Worm (Caenorhabditis elegans) whole organism, L1 larva: ENCODE results near the gene Y71H2B.5.

Experiments
- C04F5.9 ChIP-seq: sonication (generic microtip); optimal IDR thresholded peaks from 2 replicates; lab custom pipeline; 2016; ENCODE audit warnings: missing genetic modification characterization, missing compliant biosample characterization
- C34B4.2 ChIP-seq: sonication (generic microtip); optimal IDR thresholded peaks from 2 replicates; lab custom pipeline; 2017; ENCODE audit warnings: mild to moderate bottlenecking, missing genetic modification characterization, missing compliant biosample characterization
- F16B12.6 ChIP-seq: fragments of 150-350 bp; optimal IDR thresholded peaks from 2 replicates; lab custom pipeline; 2014; ENCODE audit warnings: missing biosample characterization, missing genetic modification characterization
- ama-1 ChIP-seq: fragments of 150-350 bp; optimal IDR thresholded peaks from 2 replicates; lab custom pipeline; 2014
- blmp-1 ChIP-seq: fragments of 150-350 bp; optimal IDR thresholded peaks from 2 replicates; lab custom pipeline; 2014; ENCODE audit warnings: missing biosample characterization, missing genetic modification characterization
- ceh-63 ChIP-seq: fragments of 200-800 bp; sonication (Bioruptor generic); optimal IDR thresholded peaks from 2 replicates; lab custom pipeline; 2018; ENCODE audit warnings: mild to moderate bottlenecking, missing genetic modification characterization, missing compliant biosample characterization
- ceh-82 ChIP-seq, 3 experiments: fragments of 150-350 bp in 1 of 3; sonication (generic microtip) in 2 of 3; optimal IDR thresholded peaks; 2 replicates each; lab custom pipeline; 2014 to 2017; ENCODE audit warnings: missing biosample characterization in 3 of 3, missing genetic modification characterization in 3 of 3
- ces-1 ChIP-seq: fragments of 150-350 bp; optimal IDR thresholded peaks from 2 replicates; lab custom pipeline; 2014; ENCODE audit warnings: missing biosample characterization, missing genetic modification reagents, missing genetic modification characterization
- dpl-1 ChIP-seq, 3 experiments: fragments of 150-350 bp in 2 of 3; sonication (generic microtip) in 1 of 3; optimal IDR thresholded peaks; 2 replicates each; lab custom pipeline; 2014 to 2017; ENCODE audit warnings: missing biosample characterization in 3 of 3, missing genetic modification characterization in 3 of 3, missing genetic modification reagents in 3 of 3
- dsc-1 ChIP-seq: sonication (generic microtip); optimal IDR thresholded peaks from 2 replicates; lab custom pipeline; 2016; ENCODE audit warnings: mild to moderate bottlenecking, missing genetic modification characterization, missing compliant biosample characterization
- elt-2 ChIP-seq: sonication (generic microtip); optimal IDR thresholded peaks from 2 replicates; lab custom pipeline; 2016; ENCODE audit warnings: missing genetic modification characterization, mild to moderate bottlenecking, inconsistent platforms, missing compliant biosample characterization, missing genetic modification reagents
- ets-5 ChIP-seq: fragments of 200-800 bp; sonication (Bioruptor generic); IDR thresholded peaks from 2 replicates; pipeline ENCODE4 v1.3.6; 2022; ENCODE audit warnings: missing genetic modification characterization, missing compliant biosample characterization
- fkh-4 ChIP-seq: sonication (generic microtip); optimal IDR thresholded peaks from 2 replicates; lab custom pipeline; 2016; ENCODE audit warnings: missing compliant biosample characterization, missing genetic modification characterization, borderline replicate concordance
- fkh-8 ChIP-seq: sonication (generic microtip); optimal IDR thresholded peaks from 2 replicates; lab custom pipeline; 2016; ENCODE audit warnings: mild to moderate bottlenecking, missing genetic modification characterization, missing compliant biosample characterization
- fos-1 ChIP-seq: fragments of 150-350 bp; optimal IDR thresholded peaks from 2 replicates; lab custom pipeline; 2014; ENCODE audit warnings: missing biosample characterization, missing genetic modification characterization
- grh-1 ChIP-seq: fragments of 200-800 bp; sonication (Bioruptor generic); IDR thresholded peaks from 2 replicates; pipeline ENCODE4 v1.3.6; 2022; ENCODE audit warnings: missing genetic modification reagents, missing genetic modification characterization, missing compliant biosample characterization
- hlh-4 ChIP-seq: sonication (generic microtip); optimal IDR thresholded peaks from 2 replicates; lab custom pipeline; 2016; ENCODE audit warnings: mild to moderate bottlenecking, missing genetic modification characterization, missing compliant biosample characterization
- hpl-2 ChIP-seq: fragments of 150-350 bp; optimal IDR thresholded peaks from 2 replicates; lab custom pipeline; 2014; ENCODE audit warnings: missing biosample characterization, missing genetic modification reagents, missing genetic modification characterization
- jun-1 ChIP-seq: fragments of 150-350 bp; optimal IDR thresholded peaks from 2 replicates; lab custom pipeline; 2014; ENCODE audit warnings: missing biosample characterization, missing genetic modification reagents, missing genetic modification characterization
- lin-13 ChIP-seq: fragments of 150-350 bp; optimal IDR thresholded peaks from 2 replicates; lab custom pipeline; 2014; ENCODE audit warnings: missing biosample characterization, missing genetic modification reagents, missing genetic modification characterization
- lin-14 ChIP-seq: fragments of 200-800 bp; sonication (Bioruptor generic); optimal IDR thresholded peaks from 2 replicates; lab custom pipeline; 2018; ENCODE audit warnings: mild to moderate bottlenecking, missing genetic modification characterization, moderate library complexity, missing compliant biosample characterization
- lin-15B ChIP-seq: fragments of 150-350 bp; sonication (generic microtip); optimal IDR thresholded peaks from 3 replicates; lab custom pipeline; 2014; ENCODE audit warnings: missing biosample characterization, missing genetic modification characterization
- lin-35 ChIP-seq, 2 experiments: fragments of 150-350 bp; optimal IDR thresholded peaks; 2 replicates each; lab custom pipeline; 2014; ENCODE audit warnings: missing biosample characterization in 2 of 2, missing genetic modification characterization in 2 of 2, missing genetic modification reagents in 2 of 2
- lin-39 ChIP-seq: fragments of 150-350 bp; optimal IDR thresholded peaks from 2 replicates; lab custom pipeline; 2014; ENCODE audit warnings: missing biosample characterization, missing genetic modification reagents, missing genetic modification characterization
- lir-3 ChIP-seq: sonication (generic microtip); optimal IDR thresholded peaks from 2 replicates; lab custom pipeline; 2016; ENCODE audit warnings: mild to moderate bottlenecking, missing genetic modification characterization, moderate library complexity, missing compliant biosample characterization; ENCODE audit not compliant: poor library complexity
- mab-9 ChIP-seq: fragments of 200-800 bp; sonication (Bioruptor generic); IDR thresholded peaks from 2 replicates; pipeline ENCODE4 v1.3.6; 2022; ENCODE audit warnings: missing genetic modification reagents, missing genetic modification characterization, missing compliant biosample characterization
- mef-2 ChIP-seq: fragments of 150-350 bp; optimal IDR thresholded peaks from 2 replicates; lab custom pipeline; 2014; ENCODE audit warnings: missing biosample characterization, missing genetic modification characterization
- mep-1 ChIP-seq: fragments of 150-350 bp; optimal IDR thresholded peaks from 2 replicates; lab custom pipeline; 2014; ENCODE audit warnings: missing biosample characterization, missing genetic modification characterization
- nhr-12 ChIP-seq: sonication (generic microtip); optimal IDR thresholded peaks from 2 replicates; lab custom pipeline; 2017; ENCODE audit warnings: missing biosample characterization, missing genetic modification characterization
- nhr-47 ChIP-seq: sonication (generic microtip); optimal IDR thresholded peaks from 2 replicates; lab custom pipeline; 2016; ENCODE audit warnings: mild to moderate bottlenecking, missing genetic modification characterization, moderate library complexity, missing compliant biosample characterization
- nhr-71 ChIP-seq: sonication (generic microtip); optimal IDR thresholded peaks from 2 replicates; lab custom pipeline; 2016; ENCODE audit warnings: mild to moderate bottlenecking, missing genetic modification characterization, moderate library complexity, missing compliant biosample characterization
- nhr-85 ChIP-seq: sonication (generic microtip); peaks from one replicate; lab custom pipeline; 2016; ENCODE audit warnings: missing genetic modification characterization, inconsistent platforms, missing compliant biosample characterization
- pag-3 ChIP-seq: sonication (generic microtip); optimal IDR thresholded peaks from 2 replicates; lab custom pipeline; 2017; ENCODE audit warnings: missing genetic modification characterization, mild to moderate bottlenecking, missing compliant biosample characterization, antibody characterized with exemption, borderline replicate concordance; ENCODE audit not compliant: insufficient read depth
- pax-3 ChIP-seq: fragments of 200-800 bp; sonication (Bioruptor generic); optimal IDR thresholded peaks from 2 replicates; lab custom pipeline; 2018; ENCODE audit warnings: mild to moderate bottlenecking, missing genetic modification characterization, moderate library complexity, missing compliant biosample characterization
- pqm-1 ChIP-seq: sonication (generic microtip); optimal IDR thresholded peaks from 3 replicates; lab custom pipeline; 2017; ENCODE audit warnings: missing biosample characterization, missing genetic modification characterization
- rnt-1 ChIP-seq: sonication (generic microtip); optimal IDR thresholded peaks from 2 replicates; lab custom pipeline; 2016; ENCODE audit warnings: mild to moderate bottlenecking, missing genetic modification characterization, moderate library complexity, missing compliant biosample characterization
- skn-1 ChIP-seq: fragments of 150-350 bp; optimal IDR thresholded peaks from 2 replicates; lab custom pipeline; 2014; ENCODE audit warnings: missing biosample characterization, missing genetic modification characterization
- snu-23 ChIP-seq: sonication (generic microtip); optimal IDR thresholded peaks from 2 replicates; lab custom pipeline; 2016; ENCODE audit warnings: missing genetic modification characterization, missing compliant biosample characterization
- sup-37 ChIP-seq: fragments of 200-800 bp; sonication (Bioruptor generic); optimal IDR thresholded peaks from 2 replicates; lab custom pipeline; 2018; ENCODE audit warnings: mild to moderate bottlenecking, missing genetic modification characterization, missing compliant biosample characterization
- tbx-2 ChIP-seq: sonication (generic microtip); optimal IDR thresholded peaks from 2 replicates; lab custom pipeline; 2016; ENCODE audit warnings: missing genetic modification characterization, missing compliant biosample characterization
- tlp-1 ChIP-seq: fragments of 150-350 bp; optimal IDR thresholded peaks from 2 replicates; lab custom pipeline; 2014; ENCODE audit warnings: missing biosample characterization, missing genetic modification characterization
- unc-130 ChIP-seq: fragments of 150-350 bp; optimal IDR thresholded peaks from 2 replicates; lab custom pipeline; 2017; ENCODE audit warnings: missing biosample characterization, missing genetic modification characterization, inconsistent platforms
- unc-98 ChIP-seq: fragments of 200-800 bp; sonication (Bioruptor generic); IDR thresholded peaks from 2 replicates; pipeline ENCODE4 v1.3.6; 2022; ENCODE audit warnings: missing genetic modification characterization, missing compliant biosample characterization
- xbp-1 ChIP-seq: sonication (generic microtip); optimal IDR thresholded peaks from 2 replicates; lab custom pipeline; 2016; ENCODE audit warnings: missing genetic modification characterization, missing compliant biosample characterization
- zag-1 ChIP-seq: fragments of 150-350 bp; optimal IDR thresholded peaks from 2 replicates; lab custom pipeline; 2014; ENCODE audit warnings: missing biosample characterization, missing genetic modification characterization
- ztf-4 ChIP-seq: fragments of 150-350 bp; optimal IDR thresholded peaks from 2 replicates; lab custom pipeline; 2014; ENCODE audit warnings: missing biosample characterization, missing genetic modification characterization

Y71H2B.5 gene

ce11 chrIII:2576360-2577259 lies 31.2 kb upstream of the Y71H2B.5 start (continued):
- TF ChIP-seq grh-1 (no peak), snu-23 (peak; percentile 64), ama-1 (lab: Kevin White, UChicago) (no peak), fkh-8 (tag; lab: Kevin White, UChicago) (peak; percentile 60), zag-1 (tag; lab: Kevin White, UChicago) (no peak), fos-1 (tag; lab: Kevin White, UChicago) (no peak), ets-5 (GFP tag; lab: Robert Waterston, UW) (no peak), lin-14 (peak; percentile 88), lin-13 (GFP tag; lab: Kevin White, UChicago) (peak; percentile 21), fkh-4 (tag; lab: Kevin White, UChicago) (no peak), sup-37 (GFP tag; lab: Kevin White, UChicago) (no peak), dpl-1 (GFP tag; optimal IDR thresholded peaks at IDR 0.05; lab: Kevin White, UChicago) (peak in 2 of 3 experiments; percentile 57 to 66), nhr-47 (tag; lab: Kevin White, UChicago) (peak; percentile 51)

ce11 chrIII:2577982-2578381 lies 29.8 kb upstream of the Y71H2B.5 start:
- TF ChIP-seq F16B12.6 (tag; lab: Kevin White, UChicago) = no peak
- TF ChIP-seq nhr-12 (tag; lab: Kevin White, UChicago) = no peak
- no peak for TF ChIP-seq nhr-47 (tag; lab: Kevin White, UChicago)
- TF ChIP-seq pqm-1 (tag; lab: Kevin White, UChicago) = no peak
- TF ChIP-seq nhr-85 (tag; lab: Kevin White, UChicago) = no peak

- TF ChIP-seq C04F5.9 = no peak
- TF ChIP-seq hlh-4 = no peak
- TF ChIP-seq lin-15B (tag; lab: Kevin White, UChicago) = no peak
- no peak for TF ChIP-seq elt-2 (tag; lab: Kevin White, UChicago)
- TF ChIP-seq rnt-1 (tag; lab: Kevin White, UChicago) = peak; percentile 63
- TF ChIP-seq pax-3 = no peak
- no peak for TF ChIP-seq sup-37 (GFP tag; lab: Kevin White, UChicago)
- TF ChIP-seq lin-35 (GFP tag; optimal IDR thresholded peaks at IDR 0.05; lab: Kevin White, UChicago) = peak; percentile 49 to 66
- TF ChIP-seq ces-1 (GFP tag; lab: Kevin White, UChicago) = no peak
- peak; percentile 29 for TF ChIP-seq xbp-1 (tag; lab: Kevin White, UChicago)
- peak; percentile 91 for TF ChIP-seq blmp-1 (tag; lab: Kevin White, UChicago)
- TF ChIP-seq C34B4.2 (tag; lab: Kevin White, UChicago) = no peak
- no peak for TF ChIP-seq mef-2 (tag; lab: Kevin White, UChicago)
- no peak for TF ChIP-seq lir-3 (tag; lab: Kevin White, UChicago)
- TF ChIP-seq unc-130 (tag; lab: Kevin White, UChicago) = no peak
- TF ChIP-seq jun-1 (tag; lab: Kevin White, UChicago) = peak; percentile 15
- TF ChIP-seq fkh-4 (tag; lab: Kevin White, UChicago) = no peak
- TF ChIP-seq ztf-4 (tag; lab: Kevin White, UChicago) = no peak
- no peak for TF ChIP-seq mab-9 (GFP tag; lab: Robert Waterston, UW)
- TF ChIP-seq tbx-2 (tag; lab: Kevin White, UChicago) = peak; percentile 62
- no peak for TF ChIP-seq pqm-1 (tag; lab: Kevin White, UChicago)
- no peak for TF ChIP-seq ets-5 (GFP tag; lab: Robert Waterston, UW)
- no peak for TF ChIP-seq zag-1 (tag; lab: Kevin White, UChicago)
- TF ChIP-seq ceh-82 (tag; optimal IDR thresholded peaks at IDR 0.05; lab: Kevin White, UChicago) = peak in 2 of 3 experiments; percentile 48 to 54
- no peak for TF ChIP-seq lin-39 (tag; lab: Kevin White, UChicago)
- peak; percentile 13 for TF ChIP-seq fos-1 (tag; lab: Kevin White, UChicago)
- TF ChIP-seq skn-1 (tag; lab: Kevin White, UChicago) = peak; percentile 4
- peak; percentile 63 for TF ChIP-seq nhr-47 (tag; lab: Kevin White, UChicago)
- no peak for TF ChIP-seq tlp-1 (tag; lab: Kevin White, UChicago)
- TF ChIP-seq dsc-1 (tag; lab: Kevin White, UChicago) = peak; percentile 28
- peak; percentile 83 for TF ChIP-seq lin-14
- peak; percentile 52 for TF ChIP-seq mep-1
- TF ChIP-seq pag-3 (tag; lab: Kevin White, UChicago) = no peak
- no peak for TF ChIP-seq unc-98 (GFP tag; lab: Robert Waterston, UW)
- no peak for TF ChIP-seq hpl-2 (GFP tag; lab: Kevin White, UChicago)
- no peak for TF ChIP-seq ceh-63 (GFP tag; lab: Kevin White, UChicago)
- TF ChIP-seq nhr-71 (tag; lab: Kevin White, UChicago) = peak; percentile 80
Measured at ce11 chrIII:2578563-2578962, 29.3 kb upstream of the Y71H2B.5 start.
